Worm (Caenorhabditis elegans) whole organism, L2 larva: Measurements from ENCODE around the gene C47E8.3.

Source experiments
- alr-1 ChIP-seq: fragments of 150-350 bp; optimal IDR thresholded peaks from 2 replicates; lab custom pipeline; 2014; ENCODE audit warnings: missing biosample characterization, missing genetic modification characterization
- ama-1 ChIP-seq: fragments of 150-350 bp; optimal IDR thresholded peaks from 2 replicates; lab custom pipeline; 2018; ENCODE audit warnings: inconsistent platforms
- ceh-82 ChIP-seq: fragments of 150-350 bp; optimal IDR thresholded peaks from 2 replicates; lab custom pipeline; 2014; ENCODE audit warnings: missing biosample characterization, missing genetic modification characterization

- no peak for TF ChIP-seq alr-1 (tag; lab: Kevin White, UChicago)
- TF ChIP-seq ceh-82 (tag; lab: Kevin White, UChicago), result no peak
- no peak for TF ChIP-seq ama-1 (lab: Kevin White, UChicago)
Measured at ce11 chrV:14698005-14698404, 17.9 kb downstream of the C47E8.3 start.
